Worm (Caenorhabditis elegans) whole organism, L1 larva: Measurements from ENCODE around the gene Y32H12A.1.

Source experiments
- ceh-82 ChIP-seq, 3 experiments: fragments of 150-350 bp in 1 of 3; sonication (generic microtip) in 2 of 3; optimal IDR thresholded peaks; 2 replicates each; lab custom pipeline; 2014 to 2017; ENCODE audit warnings: missing biosample characterization in 3 of 3, missing genetic modification characterization in 3 of 3
- fkh-10 ChIP-seq: sonication (generic microtip); optimal IDR thresholded peaks from 2 replicates; lab custom pipeline; 2017; ENCODE audit warnings: missing biosample characterization, missing genetic modification reagents, missing genetic modification characterization
- jun-1 ChIP-seq: fragments of 150-350 bp; optimal IDR thresholded peaks from 2 replicates; lab custom pipeline; 2014; ENCODE audit warnings: missing biosample characterization, missing genetic modification reagents, missing genetic modification characterization
- lir-3 ChIP-seq: sonication (generic microtip); optimal IDR thresholded peaks from 2 replicates; lab custom pipeline; 2016; ENCODE audit warnings: mild to moderate bottlenecking, missing genetic modification characterization, moderate library complexity, missing compliant biosample characterization; ENCODE audit not compliant: poor library complexity
- mep-1 ChIP-seq: fragments of 150-350 bp; optimal IDR thresholded peaks from 2 replicates; lab custom pipeline; 2014; ENCODE audit warnings: missing biosample characterization, missing genetic modification characterization

ce11 chrIII:5375001-5375532, 13.1 kb downstream of the Y32H12A.1 start:
- no peak for TF ChIP-seq lir-3 (tag; lab: Kevin White, UChicago)
- TF ChIP-seq mep-1 (tag; lab: Kevin White, UChicago), result no peak
- TF ChIP-seq jun-1 (tag; lab: Kevin White, UChicago), result no peak
- TF ChIP-seq ceh-82 (tag; optimal IDR thresholded peaks at IDR 0.05; lab: Kevin White, UChicago), result no peak
- TF ChIP-seq fkh-10 (GFP tag; lab: Kevin White, UChicago), result no peak
